Fruit fly (Drosophila melanogaster): ENCODE data around the gene CG9536.

The CG9536 gene

dm6 chr2L:6481310-6481738, 4.5 kb upstream of the CG9536 start (continued):
- TF ChIP-seq lov (optimal IDR thresholded peaks at IDR 0.05) (no peak), lov (GFP tag; IDR thresholded peaks at IDR 0.05) (0 out of 3 replicates have a peak, but pooled peaks have one; percentile 39), chinmo (GFP tag; IDR thresholded peaks at IDR 0.05; ENCODE audit: partially characterized antibody) (peak; percentile 98), otp (GFP tag; IDR thresholded peaks at IDR 0.05) (0 out of 3 replicates have a peak, but pooled peaks have one; percentile 36), CG1647 (GFP tag; optimal IDR thresholded peaks at IDR 0.05) (peak; percentile 7), CG2129 (GFP tag; IDR thresholded peaks at IDR 0.05; ENCODE audit: partially characterized antibody) (no peak), CG9727 (GFP tag; optimal IDR thresholded peaks at IDR 0.05) (no peak), CG12769 (tag; optimal IDR thresholded peaks at IDR 0.05) (peak; percentile 65), dm (GFP tag; optimal IDR thresholded peaks at IDR 0.05) (peak; percentile 51), sob (GFP tag; IDR thresholded peaks at IDR 0.05) (0 out of 2 replicates have a peak, but pooled peaks have one; percentile 30), bbx (GFP tag; IDR thresholded peaks at IDR 0.05; ENCODE audit: partially characterized antibody) (peak; percentile 53; the same call in 1 of the 2 replicates), nom (GFP tag; optimal IDR thresholded peaks at IDR 0.05) (peak; percentile 23), MBD-R2 (GFP tag; IDR thresholded peaks at IDR 0.05) (peak; percentile 36), CG4282 (GFP tag; optimal IDR thresholded peaks at IDR 0.05) (no peak), CG8944 (GFP tag; optimal IDR thresholded peaks at IDR 0.05) (no peak), PHDP (tag; optimal IDR thresholded peaks at IDR 0.05) (no peak), CG1792 (GFP tag; optimal IDR thresholded peaks at IDR 0.05) (no peak), zen2 (GFP tag; IDR thresholded peaks at IDR 0.05; ENCODE audit: partially characterized antibody) (peak; percentile 59; the same call in 2 of the 3 replicates), gce (GFP tag; IDR thresholded peaks at IDR 0.05) (no peak), CG2116 (GFP tag; optimal IDR thresholded peaks at IDR 0.05) (peak; percentile 69), Hsf (GFP tag; optimal IDR thresholded peaks at IDR 0.05) (no peak), CG6765 (GFP tag; optimal IDR thresholded peaks at IDR 0.05) (peak; percentile 27), sug (tag; optimal IDR thresholded peaks at IDR 0.05) (peak; percentile 7), CG7987 (GFP tag; optimal IDR thresholded peaks at IDR 0.05) (peak; percentile 4), Xbp1 (GFP tag; optimal IDR thresholded peaks at IDR 0.05) (no peak), E2f2 (GFP tag; IDR thresholded peaks at IDR 0.05) (peak; percentile 92), gsb-n (tag; optimal IDR thresholded peaks at IDR 0.05) (peak; percentile 47), bcd (GFP tag; optimal IDR thresholded peaks at IDR 0.05) (no peak), HmgZ (tag; optimal IDR thresholded peaks at IDR 0.05) (peak; percentile 70), sd (tag; optimal IDR thresholded peaks at IDR 0.05) (peak; percentile 1), kni (GFP tag; optimal IDR thresholded peaks at IDR 0.05) (peak; percentile 83), Dp (GFP tag; optimal IDR thresholded peaks at IDR 0.05) (peak; percentile 82), CG10543 (GFP tag; optimal IDR thresholded peaks at IDR 0.05) (peak; percentile 71), pros (GFP tag; optimal IDR thresholded peaks at IDR 0.05) (peak; percentile 61), seq (GFP tag; IDR thresholded peaks at IDR 0.05) (0 out of 2 replicates have a peak, but pooled peaks have one; percentile 11), H2.0 (GFP tag; IDR thresholded peaks at IDR 0.05) (0 out of 2 replicates have a peak, but pooled peaks have one; percentile 25), pzg (GFP tag; optimal IDR thresholded peaks at IDR 0.05) (peak; percentile 65), p53 (GFP tag; optimal IDR thresholded peaks at IDR 0.05) (peak; percentile 59), rib (GFP tag; IDR thresholded peaks at IDR 0.05) (peak; percentile 50; the same call in 1 of the 2 replicates), CG34376 (GFP tag; optimal IDR thresholded peaks at IDR 0.05) (peak; percentile 77), CG15696 (tag; optimal IDR thresholded peaks at IDR 0.05) (no peak), Mes4 (GFP tag; optimal IDR thresholded peaks at IDR 0.05) (no peak), amos (GFP tag; IDR thresholded peaks at IDR 0.05; ENCODE audit: partially characterized antibody) (peak; percentile 53; the same call in 1 of the 2 replicates), B-H2 (GFP tag; optimal IDR thresholded peaks at IDR 0.05) (no peak), CG1603 (tag; optimal IDR thresholded peaks at IDR 0.05) (peak; percentile 51), CG6272 (GFP tag; IDR thresholded peaks at IDR 0.05) (no peak), CG32772 (GFP tag; IDR thresholded peaks at IDR 0.05) (peak; percentile 75), hkb (optimal IDR thresholded peaks at IDR 0.05) (peak; percentile 5), hkb (GFP tag; IDR thresholded peaks at IDR 0.05) (no peak), CG6791 (GFP tag; IDR thresholded peaks at IDR 0.05; ENCODE audit: partially characterized antibody) (peak; percentile 50; the same call in 2 of the 3 replicates)
